Fruit fly (Drosophila melanogaster) whole organism, embryonic: ENCODE data around the gene pr.

Source experiments
- Ada2b ChIP-seq: fragments of 200-800 bp; sonication (Bioruptor generic); IDR thresholded peaks from 2 replicates; pipeline ENCODE4 v1.3.6; 2022; ENCODE audit warnings: missing biosample characterization, missing genetic modification characterization
- Atf-2 ChIP-seq: fragments of 200-800 bp; sonication (Bioruptor generic); optimal IDR thresholded peaks from 2 replicates; lab custom pipeline; 2016; ENCODE audit warnings: missing biosample characterization, missing genetic modification characterization
- Atf6 ChIP-seq: fragments of 200-800 bp; sonication (Bioruptor generic); IDR thresholded peaks from 2 replicates; pipeline ENCODE4 v1.3.6; 2022; ENCODE audit warnings: missing biosample characterization, missing genetic modification characterization
- B-H1 ChIP-seq: fragments of 200-800 bp; sonication (Bioruptor generic); IDR thresholded peaks from 3 replicates; pipeline ENCODE4 v1.3.6; 2022; ENCODE audit warnings: missing biosample characterization, missing genetic modification characterization
- CG11456 ChIP-seq: fragments of 200-800 bp; sonication (Bioruptor generic); IDR thresholded peaks from 3 replicates; pipeline ENCODE4 v1.3.6; 2022; ENCODE audit warnings: missing biosample characterization, missing genetic modification characterization
- CG12299 ChIP-seq: fragments of 200-800 bp; sonication (Bioruptor generic); optimal IDR thresholded peaks from 2 replicates; lab custom pipeline; 2018; ENCODE audit warnings: missing biosample characterization, mild to moderate bottlenecking, missing genetic modification characterization
- CG12769 ChIP-seq: fragments of 200-800 bp; sonication (Bioruptor generic); optimal IDR thresholded peaks from 2 replicates; lab custom pipeline; 2019; ENCODE audit warnings: missing biosample characterization, mild to moderate bottlenecking, missing genetic modification characterization, moderate library complexity
- CG14014 ChIP-seq: fragments of 200-800 bp; sonication (Bioruptor generic); IDR thresholded peaks from 2 replicates; pipeline ENCODE4 v1.3.6; 2022; ENCODE audit warnings: missing biosample characterization, missing genetic modification characterization
- CG14710 ChIP-seq: fragments of 200-800 bp; sonication (Bioruptor generic); optimal IDR thresholded peaks from 3 replicates; lab custom pipeline; 2019; ENCODE audit warnings: missing biosample characterization, mild to moderate bottlenecking, missing genetic modification characterization, moderate library complexity
- CG1529 ChIP-seq: fragments of 200-800 bp; sonication (Bioruptor generic); optimal IDR thresholded peaks from 3 replicates; lab custom pipeline; 2018; ENCODE audit warnings: missing biosample characterization, missing genetic modification characterization
- CG1602 ChIP-seq: fragments of 200-800 bp; sonication (Bioruptor generic); optimal IDR thresholded peaks from 3 replicates; lab custom pipeline; 2016; ENCODE audit warnings: missing biosample characterization, missing genetic modification characterization
- CG1603 ChIP-seq: fragments of 200-800 bp; sonication (Bioruptor generic); optimal IDR thresholded peaks from 2 replicates; lab custom pipeline; 2019; ENCODE audit warnings: missing biosample characterization, mild to moderate bottlenecking, missing genetic modification characterization, moderate library complexity
- CG18262 ChIP-seq: fragments of 200-800 bp; optimal IDR thresholded peaks from 3 replicates; lab custom pipeline; 2019; ENCODE audit warnings: missing biosample characterization, mild to moderate bottlenecking, missing genetic modification characterization, moderate library complexity
- CG18476 ChIP-seq: fragments of 200-800 bp; sonication (Bioruptor generic); optimal IDR thresholded peaks from 2 replicates; lab custom pipeline; 2016; ENCODE audit warnings: missing biosample characterization, mild to moderate bottlenecking, missing genetic modification characterization
- CG2120 ChIP-seq: fragments of 200-800 bp; sonication (Bioruptor generic); optimal IDR thresholded peaks from 3 replicates; lab custom pipeline; 2016; ENCODE audit warnings: missing biosample characterization, missing genetic modification characterization
- CG2129 ChIP-seq: fragments of 200-800 bp; sonication (Bioruptor generic); IDR thresholded peaks from 2 replicates; pipeline ENCODE4 v1.3.6; 2022; ENCODE audit warnings: missing biosample characterization, missing genetic modification characterization; ENCODE audit not compliant: partially characterized antibody
- CG3065 ChIP-seq: fragments of 200-800 bp; sonication (Bioruptor generic); optimal IDR thresholded peaks from 2 replicates; lab custom pipeline; 2016; ENCODE audit warnings: missing biosample characterization, missing genetic modification characterization
- CG3995 ChIP-seq: fragments of 200-800 bp; sonication (Bioruptor generic); optimal IDR thresholded peaks from 3 replicates; lab custom pipeline; 2016; ENCODE audit warnings: missing biosample characterization, missing genetic modification characterization
- CG4360 ChIP-seq: fragments of 200-800 bp; sonication (Bioruptor generic); IDR thresholded peaks from 2 replicates; pipeline ENCODE4 v1.3.6; 2022; ENCODE audit warnings: missing biosample characterization, missing genetic modification characterization
- CG6683 ChIP-seq: fragments of 200-800 bp; sonication (Bioruptor generic); optimal IDR thresholded peaks from 2 replicates; lab custom pipeline; 2017; ENCODE audit warnings: missing biosample characterization, mild to moderate bottlenecking, missing genetic modification characterization, missing genetic modification reagents
- CG7357 ChIP-seq: fragments of 200-800 bp; sonication (Bioruptor generic); IDR thresholded peaks from 3 replicates; pipeline ENCODE4 v1.3.6; 2022; ENCODE audit warnings: missing biosample characterization, missing genetic modification characterization
- CG8089 ChIP-seq: fragments of 200-800 bp; sonication (Bioruptor generic); optimal IDR thresholded peaks from 3 replicates; lab custom pipeline; 2016; ENCODE audit warnings: missing biosample characterization, missing genetic modification characterization
- Dll ChIP-seq: fragments of 200-800 bp; sonication (Bioruptor generic); IDR thresholded peaks from 4 replicates; pipeline ENCODE4 v1.3.6; 2022; ENCODE audit warnings: missing biosample characterization, missing genetic modification characterization; ENCODE audit not compliant: partially characterized antibody
- Drgx ChIP-seq: fragments of 200-800 bp; sonication (Bioruptor generic); IDR thresholded peaks from 2 replicates; pipeline ENCODE4 v1.3.6; 2022; ENCODE audit warnings: missing biosample characterization, missing genetic modification characterization
- E2f2 ChIP-seq: fragments of 200-800 bp; sonication (Bioruptor generic); IDR thresholded peaks from 2 replicates; pipeline ENCODE4 v1.3.6; 2022; ENCODE audit warnings: missing biosample characterization, missing genetic modification characterization
- Ets65A ChIP-seq: fragments of 200-800 bp; sonication (Bioruptor generic); peaks from one replicate; lab custom pipeline; 2016; ENCODE audit warnings: missing biosample characterization, missing genetic modification characterization
- HmgD ChIP-seq: fragments of 200-800 bp; sonication (Bioruptor generic); optimal IDR thresholded peaks from 3 replicates; lab custom pipeline; 2016; ENCODE audit warnings: missing biosample characterization, missing genetic modification characterization
- Jarid2 ChIP-seq: fragments of 200-800 bp; sonication (Bioruptor generic); optimal IDR thresholded peaks from 3 replicates; lab custom pipeline; 2017; ENCODE audit warnings: mild to moderate bottlenecking, missing biosample characterization, missing genetic modification reagents, missing genetic modification characterization
- Med ChIP-seq: fragments of 200-800 bp; sonication (Bioruptor generic); peaks from one replicate; lab custom pipeline; 2016; ENCODE audit warnings: missing biosample characterization, missing genetic modification characterization, mild to moderate bottlenecking, inconsistent platforms, moderate library complexity
- Meics ChIP-seq: fragments of 200-800 bp; sonication (Bioruptor generic); optimal IDR thresholded peaks from 2 replicates; lab custom pipeline; 2017; ENCODE audit warnings: missing biosample characterization, mild to moderate bottlenecking, missing genetic modification characterization
- NC2α ChIP-seq: fragments of 200-800 bp; sonication (Bioruptor generic); optimal IDR thresholded peaks from 2 replicates; lab custom pipeline; 2016; ENCODE audit warnings: missing biosample characterization, missing genetic modification characterization
- Oaz ChIP-seq: fragments of 200-800 bp; sonication (Bioruptor generic); IDR thresholded peaks from 2 replicates; pipeline ENCODE4 v1.3.6; 2022; ENCODE audit warnings: missing biosample characterization, missing genetic modification characterization
- Oli ChIP-seq: fragments of 200-800 bp; sonication (Bioruptor generic); optimal IDR thresholded peaks from 2 replicates; lab custom pipeline; 2018; ENCODE audit warnings: missing biosample characterization, mild to moderate bottlenecking, missing genetic modification characterization, moderate library complexity
- Opbp ChIP-seq: fragments of 200-800 bp; sonication (Bioruptor generic); IDR thresholded peaks from 3 replicates; pipeline ENCODE4 v1.3.6; 2022; ENCODE audit warnings: missing biosample characterization, missing genetic modification characterization; ENCODE audit not compliant: partially characterized antibody
- br ChIP-seq: fragments of >200 bp; optimal IDR thresholded peaks from 2 replicates; lab custom pipeline; 2017
- cato ChIP-seq: fragments of 200-800 bp; sonication (Bioruptor generic); optimal IDR thresholded peaks from 2 replicates; lab custom pipeline; 2016; ENCODE audit warnings: missing biosample characterization, missing genetic modification characterization, borderline replicate concordance
- crc ChIP-seq: fragments of 200-800 bp; sonication (Bioruptor generic); optimal IDR thresholded peaks from 2 replicates; lab custom pipeline; 2016; ENCODE audit warnings: missing biosample characterization, missing genetic modification characterization
- dimm ChIP-seq: fragments of 200-800 bp; sonication (Bioruptor generic); IDR thresholded peaks from 2 replicates; pipeline ENCODE4 v1.3.6; 2022; ENCODE audit warnings: missing biosample characterization, missing genetic modification characterization
- ftz-f1 ChIP-seq: fragments of 200-800 bp; sonication (Bioruptor generic); optimal IDR thresholded peaks from 2 replicates; lab custom pipeline; 2016; ENCODE audit warnings: missing biosample characterization, missing genetic modification characterization
- gem ChIP-seq: fragments of 200-800 bp; sonication (Bioruptor generic); optimal IDR thresholded peaks from 2 replicates; lab custom pipeline; 2019; ENCODE audit warnings: missing biosample characterization, mild to moderate bottlenecking, missing genetic modification characterization, moderate library complexity
- gsb-n ChIP-seq: fragments of 200-800 bp; sonication (Bioruptor generic); optimal IDR thresholded peaks from 3 replicates; lab custom pipeline; 2018; ENCODE audit warnings: missing biosample characterization, mild to moderate bottlenecking, missing genetic modification characterization
- ind ChIP-seq: fragments of 200-800 bp; sonication (Bioruptor generic); optimal IDR thresholded peaks from 3 replicates; lab custom pipeline; 2016; ENCODE audit warnings: missing biosample characterization, missing genetic modification characterization
- lov ChIP-seq, 2 experiments: fragments of 200-800 bp in 1 of 2; fragments of >200 bp in 1 of 2; sonication (Bioruptor generic) in 1 of 2; IDR thresholded peaks in 1 of 2; optimal IDR thresholded peaks in 1 of 2; 2 replicates in 1 of 2; 3 replicates in 1 of 2; pipeline versions ENCODE4 v1.3.6 to Lab custom; 2017 to 2022; ENCODE audit warnings: missing biosample characterization in 1 of 2, missing genetic modification characterization in 1 of 2
- nerfin-1 ChIP-seq: fragments of 200-800 bp; sonication (Bioruptor generic); optimal IDR thresholded peaks from 3 replicates; lab custom pipeline; 2019; ENCODE audit warnings: missing biosample characterization, mild to moderate bottlenecking, missing genetic modification characterization, moderate library complexity
- pros ChIP-seq: fragments of 200-800 bp; sonication (Bioruptor generic); optimal IDR thresholded peaks from 3 replicates; lab custom pipeline; 2019; ENCODE audit warnings: missing biosample characterization, mild to moderate bottlenecking, missing genetic modification characterization, moderate library complexity
- toy ChIP-seq: fragments of 200-800 bp; sonication (Bioruptor generic); IDR thresholded peaks from 2 replicates; pipeline ENCODE4 v1.3.6; 2022; ENCODE audit warnings: missing biosample characterization, missing genetic modification characterization
- tup ChIP-seq: fragments of 200-800 bp; sonication (Bioruptor generic); optimal IDR thresholded peaks from 2 replicates; lab custom pipeline; 2016; ENCODE audit warnings: missing biosample characterization, mild to moderate bottlenecking, missing genetic modification characterization, moderate library complexity
- vfl ChIP-seq: fragments of 200-800 bp; sonication (Bioruptor generic); optimal IDR thresholded peaks from 2 replicates; lab custom pipeline; 2016; ENCODE audit warnings: missing biosample characterization, missing genetic modification characterization
- wdn ChIP-seq: fragments of 200-800 bp; sonication (Bioruptor generic); IDR thresholded peaks from 2 replicates; pipeline ENCODE4 v1.3.6; 2022; ENCODE audit warnings: missing biosample characterization, missing genetic modification characterization

Gene pr

DNA sequence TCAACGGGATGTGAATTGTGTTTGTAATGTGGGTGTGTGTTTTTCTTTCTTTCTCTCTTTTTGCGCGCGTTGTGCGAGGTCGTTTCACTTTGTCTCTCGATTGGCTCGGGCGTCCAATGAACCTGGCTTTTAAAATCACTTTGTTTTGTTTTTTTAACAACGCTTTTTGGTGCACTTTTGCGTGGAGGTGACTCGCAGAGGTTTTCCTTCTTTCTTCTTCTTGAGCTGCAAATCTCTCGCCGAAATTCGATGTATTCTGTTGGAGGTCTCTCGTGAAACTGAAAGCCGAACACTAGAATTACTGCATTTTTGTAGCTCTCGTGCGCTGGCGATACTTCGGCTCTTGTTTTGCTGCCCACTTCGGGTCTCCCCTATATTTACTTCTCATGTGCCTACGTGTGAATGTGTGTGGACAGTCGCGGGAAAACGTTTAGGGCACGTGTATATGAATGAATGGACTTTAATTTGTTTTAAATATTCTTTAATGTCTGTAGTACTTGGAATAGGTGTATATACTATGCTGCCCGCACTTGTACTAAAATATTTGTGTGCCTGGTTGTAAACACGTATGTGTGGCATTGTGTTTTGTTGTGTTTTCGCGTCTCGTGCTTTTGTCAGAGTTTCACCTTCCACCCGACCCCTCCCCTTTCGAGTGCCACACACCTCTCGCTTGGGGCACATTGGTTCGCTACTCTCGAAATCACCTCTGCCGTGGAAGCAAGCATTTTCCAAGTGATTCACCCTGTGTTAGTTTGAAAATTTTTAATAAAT, 9.7 kb upstream of the pr start, which contains the start of gene fok (continued):
- TF ChIP-seq NC2α (GFP tag; lab: Kevin White, UChicago) (peak; percentile 90), B-H1 (peak; percentile 92), CG4360 (GFP tag; lab: Robert Waterston, UW) (peak; percentile 49; the same call in 1 of the 2 replicates), Jarid2 (GFP tag; lab: Kevin White, UChicago) (peak; percentile 82), CG12769 (tag; lab: Kevin White, UChicago) (peak; percentile 95), Ada2b (GFP tag; lab: Robert Waterston, UW) (peak; percentile 91), CG18476 (peak; percentile 96), Drgx (GFP tag; lab: Robert Waterston, UW) (peak; percentile 97), CG1603 (tag; lab: Kevin White, UChicago) (peak; percentile 83), cato (GFP tag; lab: Kevin White, UChicago) (peak; percentile 91), CG2129 (GFP tag; lab: Robert Waterston, UW) (no peak), tup (GFP tag; lab: Kevin White, UChicago) (peak; percentile 95), gsb-n (tag; lab: Kevin White, UChicago) (peak; percentile 96), Opbp (GFP tag; lab: Robert Waterston, UW) (0 out of 3 replicates have a peak, but pooled peaks have one; percentile 28), CG8089 (GFP tag; lab: Kevin White, UChicago) (peak; percentile 90), CG14710 (tag; lab: Kevin White, UChicago) (peak; percentile 96), CG11456 (GFP tag; lab: Robert Waterston, UW) (peak; percentile 99), CG6683 (peak; percentile 96), ind (GFP tag; lab: Kevin White, UChicago) (peak; percentile 96), CG1602 (GFP tag; lab: Kevin White, UChicago) (peak; percentile 91), dimm (GFP tag; lab: Robert Waterston, UW) (peak; percentile 85), toy (GFP tag; lab: Robert Waterston, UW) (peak; percentile 81), CG2120 (GFP tag; lab: Kevin White, UChicago) (peak; percentile 98), CG3995 (GFP tag; lab: Kevin White, UChicago) (peak; percentile 68), crc (GFP tag; lab: Kevin White, UChicago) (peak; percentile 92), vfl (GFP tag; lab: Kevin White, UChicago) (peak; percentile 93), br (no peak), nerfin-1 (tag; lab: Kevin White, UChicago) (peak; percentile 95), Atf6 (GFP tag; lab: Robert Waterston, UW) (peak; percentile 97), gem (tag; lab: Kevin White, UChicago) (peak; percentile 98), CG12299 (tag; lab: Kevin White, UChicago) (peak; percentile 96), wdn (GFP tag; lab: Robert Waterston, UW) (peak; percentile 90), pros (GFP tag; lab: Kevin White, UChicago) (peak; percentile 91), CG14014 (GFP tag; lab: Robert Waterston, UW) (peak; percentile 94), Ets65A (peak; percentile 98), CG18262 (tag; lab: Kevin White, UChicago) (peak; percentile 98), Dll (GFP tag; lab: Robert Waterston, UW) (peak; percentile 32; the same call in 1 of the 4 replicates), E2f2 (GFP tag; lab: Robert Waterston, UW) (peak; percentile 81), CG1529 (GFP tag; lab: Kevin White, UChicago) (peak; percentile 96), Meics (peak; percentile 95), CG3065 (GFP tag; lab: Kevin White, UChicago) (peak; percentile 90), HmgD (GFP tag; lab: Kevin White, UChicago) (peak; percentile 70), lov (optimal IDR thresholded peaks at IDR 0.05; lab: Kevin White, UChicago) (no peak), lov (GFP tag; IDR thresholded peaks at IDR 0.05; lab: Robert Waterston, UW) (peak; percentile 79; the same call in 2 of the 3 replicates), CG7357 (GFP tag; lab: Robert Waterston, UW) (peak; percentile 83), Med (peak; percentile 99), ftz-f1 (GFP tag; lab: Kevin White, UChicago) (peak; percentile 83), Atf-2 (GFP tag; lab: Kevin White, UChicago) (peak; percentile 92), Oli (tag; lab: Kevin White, UChicago) (peak; percentile 96), Oaz (GFP tag; lab: Robert Waterston, UW) (peak; percentile 92)
